Fruit fly (Drosophila melanogaster): Measurements from ENCODE around the gene jar.

The jar gene

DNA sequence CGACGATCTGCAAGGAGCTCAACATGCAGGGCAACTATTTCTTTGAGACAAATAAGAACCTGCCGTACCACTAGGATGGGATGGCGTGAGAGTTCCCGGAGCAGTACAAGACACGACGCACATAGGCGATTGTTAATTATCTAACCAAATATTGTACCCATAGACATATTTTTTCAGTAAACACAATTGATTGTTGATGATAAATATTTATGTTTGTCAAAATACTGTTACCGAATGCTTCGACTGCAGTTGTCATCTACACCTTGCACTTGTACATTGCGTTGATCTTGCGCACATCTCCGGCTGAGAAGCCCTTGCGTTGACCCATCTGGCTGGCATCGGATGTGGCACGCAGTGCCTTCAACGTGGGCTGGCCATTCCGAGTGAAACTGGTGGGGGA lies 22.1 kb upstream of the jar start (continued):
- TF ChIP-seq croc (GFP tag; conservative IDR thresholded peaks at IDR 0.05) (no peak), CG10147 (GFP tag; optimal IDR thresholded peaks at IDR 0.05) (no peak), CoRest (tag; optimal IDR thresholded peaks at IDR 0.05) (no peak), jumu (GFP tag; optimal IDR thresholded peaks at IDR 0.05) (no peak), Gug (GFP tag; IDR thresholded peaks at IDR 0.05) (no peak), CG17385 (GFP tag; optimal IDR thresholded peaks at IDR 0.05) (no peak), slbo (GFP tag; IDR thresholded peaks at IDR 0.05) (no peak), ase (GFP tag; IDR thresholded peaks at IDR 0.05) (no peak), br (optimal IDR thresholded peaks at IDR 0.05) (no peak), gt (GFP tag; IDR thresholded peaks at IDR 0.05) (no peak), CG15269 (tag; optimal IDR thresholded peaks at IDR 0.05) (no peak), CkIIα-i1 (GFP tag; IDR thresholded peaks at IDR 0.05) (no peak), HLH3B (GFP tag; IDR thresholded peaks at IDR 0.05) (no peak), ato (GFP tag; IDR thresholded peaks at IDR 0.05; ENCODE audit: partially characterized antibody) (no peak), mam (GFP tag; optimal IDR thresholded peaks at IDR 0.05) (no peak), Dfd (GFP tag; optimal IDR thresholded peaks at IDR 0.05) (no peak), CG9876 (GFP tag; optimal IDR thresholded peaks at IDR 0.05) (no peak), CG30403 (GFP tag; optimal IDR thresholded peaks at IDR 0.05) (no peak), Hand (GFP tag; optimal IDR thresholded peaks at IDR 0.05) (no peak), sr (GFP tag; IDR thresholded peaks at IDR 0.05) (no peak), CG14860 (GFP tag; IDR thresholded peaks at IDR 0.05; ENCODE audit: partially characterized antibody) (no peak), B-H2 (GFP tag; optimal IDR thresholded peaks at IDR 0.05) (no peak), ind (GFP tag; optimal IDR thresholded peaks at IDR 0.05) (no peak), gfzf (GFP tag; optimal IDR thresholded peaks at IDR 0.05) (no peak), CG16815 (GFP tag; optimal IDR thresholded peaks at IDR 0.05) (no peak), CG9609 (GFP tag; optimal IDR thresholded peaks at IDR 0.05) (no peak), Dad (GFP tag; optimal IDR thresholded peaks at IDR 0.05) (no peak), chm (GFP tag; IDR thresholded peaks at IDR 0.05) (no peak), ftz-f1 (GFP tag; optimal IDR thresholded peaks at IDR 0.05) (no peak), mirr (GFP tag; optimal IDR thresholded peaks at IDR 0.05) (no peak), cg (GFP tag; optimal IDR thresholded peaks at IDR 0.05) (no peak), CG8478 (optimal IDR thresholded peaks at IDR 0.05) (no peak), Elba2 (GFP tag; optimal IDR thresholded peaks at IDR 0.05) (no peak), Spps (tag; optimal IDR thresholded peaks at IDR 0.05) (peak; percentile 51), Sox100B (GFP tag; optimal IDR thresholded peaks at IDR 0.05) (peak; percentile 54), btn (GFP tag; optimal IDR thresholded peaks at IDR 0.05) (no peak), CG6791 (GFP tag; IDR thresholded peaks at IDR 0.05; ENCODE audit: partially characterized antibody) (no peak), CG14710 (tag; optimal IDR thresholded peaks at IDR 0.05) (peak; percentile 71), H2.0 (GFP tag; IDR thresholded peaks at IDR 0.05) (no peak), CG8281 (tag; optimal IDR thresholded peaks at IDR 0.05) (no peak), D (optimal IDR thresholded peaks at IDR 0.05) (no peak), D (GFP tag; optimal IDR thresholded peaks at IDR 0.05) (peak; percentile 46), grau (tag; optimal IDR thresholded peaks at IDR 0.05) (no peak), bowl (GFP tag; IDR thresholded peaks at IDR 0.05) (no peak), CG11398 (GFP tag; optimal IDR thresholded peaks at IDR 0.05) (no peak), ash1 (GFP tag; optimal IDR thresholded peaks at IDR 0.05) (no peak), CG6272 (GFP tag; IDR thresholded peaks at IDR 0.05) (no peak), wek (GFP tag; optimal IDR thresholded peaks at IDR 0.05) (peak; percentile 61), Atf-2 (GFP tag; optimal IDR thresholded peaks at IDR 0.05) (no peak), scrt (GFP tag; optimal IDR thresholded peaks at IDR 0.05) (no peak), CG12236 (GFP tag; optimal IDR thresholded peaks at IDR 0.05) (no peak), fru (optimal IDR thresholded peaks at IDR 0.05) (no peak), Six4 (GFP tag; optimal IDR thresholded peaks at IDR 0.05) (no peak), lilli (GFP tag; optimal IDR thresholded peaks at IDR 0.05) (no peak)

All from whole organism, embryonic.